Fruit fly (Drosophila melanogaster) whole organism, adult: ENCODE data around the gene Peritrophin-15a.

Experiments used
- CG11617 ChIP-seq: fragments of 200-800 bp; sonication (Bioruptor generic); optimal IDR thresholded peaks from 2 replicates; lab custom pipeline; 2017; ENCODE audit warnings: mild to moderate bottlenecking, missing biosample characterization, missing genetic modification reagents, missing genetic modification characterization
- CG12768 ChIP-seq: fragments of 200-800 bp; sonication (Bioruptor generic); optimal IDR thresholded peaks from 2 replicates; lab custom pipeline; 2017; ENCODE audit warnings: missing biosample characterization, missing genetic modification characterization, mild to moderate bottlenecking, moderate library complexity, missing genetic modification reagents
- CG14711 ChIP-seq: fragments of 200-800 bp; sonication (Bioruptor generic); optimal IDR thresholded peaks from 2 replicates; lab custom pipeline; 2018; ENCODE audit warnings: missing biosample characterization, mild to moderate bottlenecking, missing genetic modification characterization, moderate library complexity
- CG1620 ChIP-seq: fragments of 200-800 bp; sonication (Bioruptor generic); optimal IDR thresholded peaks from 2 replicates; lab custom pipeline; 2016; ENCODE audit warnings: missing biosample characterization, missing genetic modification characterization
- CG33017 ChIP-seq: fragments of 200-800 bp; sonication (Bioruptor generic); optimal IDR thresholded peaks from 2 replicates; lab custom pipeline; 2018; ENCODE audit warnings: missing biosample characterization, mild to moderate bottlenecking, missing genetic modification characterization, moderate library complexity
- CG5204 ChIP-seq: fragments of 200-800 bp; sonication (Bioruptor generic); optimal IDR thresholded peaks from 2 replicates; lab custom pipeline; 2016; ENCODE audit warnings: missing biosample characterization, missing genetic modification characterization
- CG7045 ChIP-seq: fragments of 200-800 bp; sonication (Bioruptor generic); optimal IDR thresholded peaks from 2 replicates; lab custom pipeline; 2017; ENCODE audit warnings: missing biosample characterization, mild to moderate bottlenecking, missing genetic modification characterization
- CG7101 ChIP-seq: fragments of 200-800 bp; sonication (Bioruptor generic); optimal IDR thresholded peaks from 2 replicates; lab custom pipeline; 2018; ENCODE audit warnings: missing biosample characterization, mild to moderate bottlenecking, missing genetic modification characterization, moderate library complexity
- Clk ChIP-seq: fragments of 200-800 bp; sonication (Bioruptor generic); optimal IDR thresholded peaks from 2 replicates; lab custom pipeline; 2017; ENCODE audit warnings: missing biosample characterization, missing genetic modification characterization
- Crg-1 ChIP-seq: fragments of 200-800 bp; sonication (Bioruptor generic); optimal IDR thresholded peaks from 2 replicates; lab custom pipeline; 2016; ENCODE audit warnings: missing biosample characterization, missing genetic modification characterization
- Hr96 ChIP-seq: fragments of 200-800 bp; sonication (Bioruptor generic); optimal IDR thresholded peaks from 2 replicates; lab custom pipeline; 2016; ENCODE audit warnings: missing biosample characterization, missing genetic modification characterization
- Mnt ChIP-seq: fragments of 200-800 bp; sonication (Bioruptor generic); optimal IDR thresholded peaks from 2 replicates; lab custom pipeline; 2016; ENCODE audit warnings: missing biosample characterization, mild to moderate bottlenecking, missing genetic modification characterization
- bab1 ChIP-seq: fragments of 200-800 bp; sonication (Bioruptor generic); optimal IDR thresholded peaks from 3 replicates; lab custom pipeline; 2019; ENCODE audit warnings: missing biosample characterization, mild to moderate bottlenecking, missing genetic modification characterization, moderate library complexity
- cic ChIP-seq: fragments of 200-800 bp; sonication (Bioruptor generic); optimal IDR thresholded peaks from 2 replicates; lab custom pipeline; 2017; ENCODE audit warnings: missing biosample characterization, mild to moderate bottlenecking, missing genetic modification characterization, moderate library complexity
- cnc ChIP-seq, 2 experiments: fragments of >200 bp; optimal IDR thresholded peaks; 2 replicates each; lab custom pipeline; 2017
- kay ChIP-seq: fragments of 200-800 bp; sonication (Bioruptor generic); peaks from one replicate; lab custom pipeline; 2016; ENCODE audit warnings: missing biosample characterization, missing genetic modification characterization, borderline replicate concordance
- ovo ChIP-seq: fragments of 200-800 bp; sonication (Bioruptor generic); optimal IDR thresholded peaks from 2 replicates; lab custom pipeline; 2016; ENCODE audit warnings: missing biosample characterization, missing genetic modification characterization
- pad ChIP-seq: fragments of 200-800 bp; sonication (Bioruptor generic); optimal IDR thresholded peaks from 3 replicates; lab custom pipeline; 2017; ENCODE audit warnings: missing biosample characterization, missing genetic modification characterization, mild to moderate bottlenecking, moderate library complexity, missing genetic modification reagents
- tj ChIP-seq: fragments of 200-800 bp; sonication (Bioruptor generic); optimal IDR thresholded peaks from 3 replicates; lab custom pipeline; 2017; ENCODE audit warnings: missing biosample characterization, mild to moderate bottlenecking, missing genetic modification characterization, moderate library complexity
- toe ChIP-seq: fragments of 200-800 bp; sonication (Bioruptor generic); optimal IDR thresholded peaks from 2 replicates; lab custom pipeline; 2016; ENCODE audit warnings: missing biosample characterization, missing genetic modification characterization

Gene Peritrophin-15a

dm6 chr2L:8376717-8377116 is 19.2 kb downstream of the Peritrophin-15a start, which contains the start of the genes CG13390 and CG17294:
Gene CG13390 (minus strand): TSS chr2L:8376797.
Gene CG17294 (plus strand): TSS chr2L:8377035.
- TF ChIP-seq CG33017 (tag; lab: Kevin White, UChicago) = peak; percentile 99
- TF ChIP-seq toe (GFP tag; lab: Kevin White, UChicago) = peak; percentile 98
- peak; percentile 99 for TF ChIP-seq CG14711 (tag; lab: Kevin White, UChicago)
- TF ChIP-seq cic (GFP tag; lab: Kevin White, UChicago) = peak; percentile 93
- TF ChIP-seq bab1 (GFP tag; lab: Kevin White, UChicago) = peak; percentile 100
- no peak for TF ChIP-seq cnc (optimal IDR thresholded peaks at IDR 0.05; lab: Kevin White, UChicago)
- TF ChIP-seq CG5204 = no peak
- peak; percentile 94 for TF ChIP-seq Mnt (GFP tag; lab: Kevin White, UChicago)
- peak; percentile 88 for TF ChIP-seq tj
- peak; percentile 98 for TF ChIP-seq Clk
- TF ChIP-seq CG7045 (GFP tag; lab: Kevin White, UChicago) = peak; percentile 99
- peak; percentile 95 for TF ChIP-seq Hr96 (GFP tag; lab: Kevin White, UChicago)
- TF ChIP-seq CG11617 = peak; percentile 99
- TF ChIP-seq CG7101 (tag; lab: Kevin White, UChicago) = peak; percentile 100
- TF ChIP-seq kay = peak; percentile 97
- TF ChIP-seq CG12768 (GFP tag; lab: Kevin White, UChicago) = peak; percentile 100
- peak; percentile 98 for TF ChIP-seq Crg-1
- TF ChIP-seq CG1620 (GFP tag; lab: Kevin White, UChicago) = peak; percentile 98
- peak; percentile 88 for TF ChIP-seq ovo (GFP tag; lab: Kevin White, UChicago)
- TF ChIP-seq pad (GFP tag; lab: Kevin White, UChicago) = peak; percentile 95

dm6 chr2L:8374235-8374634 is 21.7 kb downstream of the Peritrophin-15a start, which contains the start of gene Wdr82:
Gene Wdr82 (plus strand): TSS chr2L:8374461.
- TF ChIP-seq bab1 (GFP tag; lab: Kevin White, UChicago) = peak; percentile 56
- no peak for TF ChIP-seq Clk

dm6 chr2L:8372248-8372647 is 23.6 kb downstream of the Peritrophin-15a start:
- TF ChIP-seq Mnt (GFP tag; lab: Kevin White, UChicago) (no peak), kay (no peak), Hr96 (GFP tag; lab: Kevin White, UChicago) (no peak), CG7101 (tag; lab: Kevin White, UChicago) (no peak), tj (no peak), toe (GFP tag; lab: Kevin White, UChicago) (no peak), cic (GFP tag; lab: Kevin White, UChicago) (no peak), pad (GFP tag; lab: Kevin White, UChicago) (no peak), CG33017 (tag; lab: Kevin White, UChicago) (no peak), CG1620 (GFP tag; lab: Kevin White, UChicago) (no peak), cnc (optimal IDR thresholded peaks at IDR 0.05; lab: Kevin White, UChicago) (no peak), CG5204 (no peak), CG7045 (GFP tag; lab: Kevin White, UChicago) (no peak), Clk (no peak), bab1 (GFP tag; lab: Kevin White, UChicago) (no peak), ovo (GFP tag; lab: Kevin White, UChicago) (no peak)

- TF ChIP-seq CG7101 (tag; lab: Kevin White, UChicago) (peak; percentile 17), toe (GFP tag; lab: Kevin White, UChicago) (peak; percentile 22), CG14711 (tag; lab: Kevin White, UChicago) (peak; percentile 29), cnc (optimal IDR thresholded peaks at IDR 0.05; lab: Kevin White, UChicago) (no peak), bab1 (GFP tag; lab: Kevin White, UChicago) (peak; percentile 9), pad (GFP tag; lab: Kevin White, UChicago) (no peak), CG12768 (GFP tag; lab: Kevin White, UChicago) (peak; percentile 64)
These were observed 24.4 kb downstream of the Peritrophin-15a start for dm6 chr2L:8371354-8371937.

- no peak for TF ChIP-seq CG7045 (GFP tag; lab: Kevin White, UChicago)
- no peak for TF ChIP-seq Hr96 (GFP tag; lab: Kevin White, UChicago)
- peak; percentile 58 for TF ChIP-seq ovo (GFP tag; lab: Kevin White, UChicago)
- TF ChIP-seq cnc (optimal IDR thresholded peaks at IDR 0.05; lab: Kevin White, UChicago) = no peak
- TF ChIP-seq CG33017 (tag; lab: Kevin White, UChicago) = peak; percentile 62
- TF ChIP-seq Crg-1 = peak; percentile 37
- TF ChIP-seq tj = peak; percentile 72
- peak; percentile 42 for TF ChIP-seq Clk
- no peak for TF ChIP-seq CG5204
- peak; percentile 81 for TF ChIP-seq Mnt (GFP tag; lab: Kevin White, UChicago)
- TF ChIP-seq CG1620 (GFP tag; lab: Kevin White, UChicago) = peak; percentile 49
- no peak for TF ChIP-seq kay
- peak; percentile 17 for TF ChIP-seq CG14711 (tag; lab: Kevin White, UChicago)
- TF ChIP-seq CG7101 (tag; lab: Kevin White, UChicago) = peak; percentile 65
- TF ChIP-seq cic (GFP tag; lab: Kevin White, UChicago) = peak; percentile 90
- TF ChIP-seq bab1 (GFP tag; lab: Kevin White, UChicago) = peak; percentile 88
- TF ChIP-seq CG12768 (GFP tag; lab: Kevin White, UChicago) = peak; percentile 79
- TF ChIP-seq toe (GFP tag; lab: Kevin White, UChicago) = peak; percentile 62
- TF ChIP-seq CG11617 = peak; percentile 70
- peak; percentile 52 for TF ChIP-seq pad (GFP tag; lab: Kevin White, UChicago)
These were observed 25.3 kb downstream of the Peritrophin-15a start, which contains the start of gene CG17292 for dm6 chr2L:8370364-8371326. Gene CG17292 (plus strand): TSS chr2L:8370454.
